Worm (Caenorhabditis elegans): ENCODE results near the gene F58B4.2.

DNA sequence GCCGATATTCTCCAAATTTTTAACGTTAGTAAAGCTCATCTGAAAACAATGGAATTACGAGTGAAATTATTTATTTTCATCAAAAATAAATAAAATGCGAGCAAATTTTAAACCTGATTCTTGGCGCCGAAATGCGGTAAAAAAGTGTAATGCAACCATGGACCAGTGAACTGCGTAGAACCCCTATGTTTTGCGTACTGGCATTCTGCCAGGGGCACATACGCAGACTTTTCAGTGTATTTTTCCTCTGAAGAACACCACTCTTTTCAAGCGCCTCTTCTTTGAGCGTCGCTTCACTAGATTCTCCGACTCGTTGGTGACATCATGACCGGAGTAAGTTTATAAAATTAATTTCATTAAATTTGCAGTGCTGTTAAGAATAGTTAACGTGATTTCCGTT, 47.2 kb upstream of the F58B4.2 start, which contains the start of the genes ctf-4 and eef-1G:
- TF ChIP-seq ama-1 (optimal IDR thresholded peaks at IDR 0.05) (peak; percentile 61), mdl-1 (tag; optimal IDR thresholded peaks at IDR 0.05) (peak; percentile 3), R02D3.7 (tag; optimal IDR thresholded peaks at IDR 0.05) (peak; percentile 82), ztf-4 (tag; optimal IDR thresholded peaks at IDR 0.05) (peak; percentile 71), nhr-25 (tag; optimal IDR thresholded peaks at IDR 0.05) (peak; percentile 99), ceh-28 (tag; optimal IDR thresholded peaks at IDR 0.05) (peak; percentile 82), sea-2 (GFP tag; optimal IDR thresholded peaks at IDR 0.05) (no peak), hmg-11 (tag; optimal IDR thresholded peaks at IDR 0.05) (no peak)
